Worm (Caenorhabditis elegans): ENCODE measurements around the gene rnf-5.

DNA sequence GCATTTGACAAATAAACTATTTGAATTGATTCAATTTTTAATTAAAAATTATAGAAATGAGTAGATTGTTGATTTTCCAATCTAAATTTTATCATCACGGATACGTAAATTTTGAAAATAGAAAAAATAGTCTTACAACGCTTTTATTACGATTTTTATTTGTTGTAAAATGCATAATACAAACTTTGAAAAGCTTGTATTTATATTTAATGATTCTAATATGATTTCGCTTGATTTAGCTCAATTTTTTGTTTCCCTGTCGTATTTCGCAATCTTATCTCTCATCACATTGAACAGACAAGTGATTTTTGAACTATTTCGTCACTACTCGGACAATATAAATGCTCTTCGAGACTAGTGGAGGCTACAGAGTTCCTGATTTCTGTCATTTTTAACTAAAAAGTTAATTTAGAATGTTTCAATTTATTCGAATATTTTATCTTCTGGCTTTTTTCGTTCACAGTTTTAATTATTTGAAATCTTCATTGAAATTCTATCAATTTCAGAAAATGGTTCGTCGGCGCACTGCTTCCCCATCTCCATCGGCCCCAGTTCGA is 15.0 kb downstream of the rnf-5 start, which contains the start of the genes wht-3 and har-1:
- TF ChIP-seq pha-4 (tag; optimal IDR thresholded peaks at IDR 0.05) (no peak), ceh-18 (tag; optimal IDR thresholded peaks at IDR 0.05) (no peak), lim-6 (tag; optimal IDR thresholded peaks at IDR 0.05) (no peak), unc-55 (GFP tag; optimal IDR thresholded peaks at IDR 0.05) (no peak), nhr-11 (tag; optimal IDR thresholded peaks at IDR 0.05) (no peak), elt-4 (tag; optimal IDR thresholded peaks at IDR 0.05) (no peak), hlh-6 (tag; optimal IDR thresholded peaks at IDR 0.05) (no peak), nhr-232 (tag; optimal IDR thresholded peaks at IDR 0.05) (no peak), C08G9.2 (tag; optimal IDR thresholded peaks at IDR 0.05) (no peak), dve-1 (tag; optimal IDR thresholded peaks at IDR 0.05) (no peak), hlh-30 (tag; optimal IDR thresholded peaks at IDR 0.05; ENCODE audit: insufficient read depth) (no peak)

All from whole organism, late embryonic.